Worm (Caenorhabditis elegans) whole organism, L3 larva: ENCODE measurements around the gene F42F12.11.

Experiments
- ZK546.5 ChIP-seq: sonication (generic microtip); optimal IDR thresholded peaks from 2 replicates; lab custom pipeline; 2017; ENCODE audit warnings: missing biosample characterization, missing genetic modification characterization
- aly-2 ChIP-seq: fragments of 150-350 bp; optimal IDR thresholded peaks from 2 replicates; lab custom pipeline; 2014; ENCODE audit warnings: missing biosample characterization, missing genetic modification characterization
- ceh-28 ChIP-seq: fragments of 150-350 bp; optimal IDR thresholded peaks from 2 replicates; lab custom pipeline; 2014; ENCODE audit warnings: missing biosample characterization, missing genetic modification reagents, missing genetic modification characterization
- elt-1 ChIP-seq: fragments of 150-350 bp; optimal IDR thresholded peaks from 2 replicates; lab custom pipeline; 2014; ENCODE audit warnings: missing biosample characterization, missing genetic modification characterization
- elt-3 ChIP-seq, 3 experiments: fragments of 150-350 bp in 1 of 3; sonication (generic microtip) in 2 of 3; optimal IDR thresholded peaks; 2 replicates in 2 of 3; 4 replicates in 1 of 3; lab custom pipeline; 2014 to 2017; ENCODE audit warnings: missing biosample characterization in 3 of 3, missing genetic modification characterization in 3 of 3
- fkh-10 ChIP-seq: sonication (generic microtip); optimal IDR thresholded peaks from 2 replicates; lab custom pipeline; 2017; ENCODE audit warnings: missing biosample characterization, missing genetic modification reagents, missing genetic modification characterization
- jun-1 ChIP-seq: fragments of 150-350 bp; optimal IDR thresholded peaks from 2 replicates; lab custom pipeline; 2014; ENCODE audit warnings: missing biosample characterization, missing genetic modification reagents, missing genetic modification characterization
- mdl-1 ChIP-seq: fragments of 150-350 bp; optimal IDR thresholded peaks from 2 replicates; lab custom pipeline; 2014; ENCODE audit warnings: missing biosample characterization, missing genetic modification characterization
- nhr-23 ChIP-seq: fragments of 150-350 bp; optimal IDR thresholded peaks from 2 replicates; lab custom pipeline; 2014; ENCODE audit warnings: missing biosample characterization, missing genetic modification reagents, missing genetic modification characterization
- nhr-77 ChIP-seq: fragments of 150-350 bp; optimal IDR thresholded peaks from 2 replicates; lab custom pipeline; 2014; ENCODE audit warnings: missing biosample characterization, missing genetic modification characterization
- pqm-1 ChIP-seq: fragments of 150-350 bp; optimal IDR thresholded peaks from 2 replicates; lab custom pipeline; 2017; ENCODE audit warnings: missing biosample characterization, missing genetic modification characterization, inconsistent platforms

- TF ChIP-seq mdl-1 (tag; lab: Kevin White, UChicago) (no peak), jun-1 (tag; lab: Kevin White, UChicago) (no peak), ZK546.5 (tag; lab: Kevin White, UChicago) (no peak), aly-2 (tag; lab: Kevin White, UChicago) (no peak), nhr-77 (tag; lab: Kevin White, UChicago) (no peak), elt-3 (tag; optimal IDR thresholded peaks at IDR 0.05; lab: Kevin White, UChicago) (no peak), elt-1 (tag; lab: Kevin White, UChicago) (no peak), fkh-10 (GFP tag; lab: Kevin White, UChicago) (no peak), nhr-23 (tag; lab: Kevin White, UChicago) (no peak), ceh-28 (tag; lab: Kevin White, UChicago) (no peak), pqm-1 (tag; lab: Kevin White, UChicago) (no peak)
These were observed 8.9 kb upstream of the F42F12.11 start, which contains the start of gene srd-44 for ce11 chrX:12337846-12338490.
